Fruit fly (Drosophila melanogaster) whole organism, pupa: Measurements from ENCODE around the gene CG32486.

Experiments
- CG12605 ChIP-seq: fragments of 200-800 bp; sonication (Bioruptor generic); IDR thresholded peaks from 2 replicates; pipeline ENCODE4 v1.3.6; 2022; ENCODE audit warnings: missing biosample characterization, missing genetic modification characterization
- CG15710 ChIP-seq: fragments of 200-800 bp; sonication (Bioruptor generic); optimal IDR thresholded peaks from 2 replicates; lab custom pipeline; 2018; ENCODE audit warnings: missing biosample characterization, mild to moderate bottlenecking, missing genetic modification characterization, moderate library complexity
- CG17806 ChIP-seq: fragments of 200-800 bp; sonication (Bioruptor generic); optimal IDR thresholded peaks from 2 replicates; lab custom pipeline; 2018; ENCODE audit warnings: missing biosample characterization, mild to moderate bottlenecking, missing genetic modification characterization, moderate library complexity
- D1 ChIP-seq: fragments of 200-800 bp; sonication (Bioruptor generic); optimal IDR thresholded peaks from 2 replicates; lab custom pipeline; 2018; ENCODE audit warnings: missing biosample characterization, mild to moderate bottlenecking, missing genetic modification characterization, moderate library complexity
- EcR ChIP-seq: fragments of 200-800 bp; sonication (Bioruptor generic); optimal IDR thresholded peaks from 3 replicates; lab custom pipeline; 2019; ENCODE audit warnings: missing biosample characterization, missing genetic modification characterization, mild to moderate bottlenecking, moderate library complexity, missing genetic modification reagents
- Ets98B ChIP-seq: fragments of 200-800 bp; sonication (Bioruptor generic); IDR thresholded peaks from 2 replicates; pipeline ENCODE4 v1.3.6; 2022; ENCODE audit warnings: missing biosample characterization, missing genetic modification characterization
- Pif1A ChIP-seq: fragments of 200-800 bp; sonication (Bioruptor generic); optimal IDR thresholded peaks from 3 replicates; lab custom pipeline; 2016; ENCODE audit warnings: missing biosample characterization, missing genetic modification characterization
- Pif1B ChIP-seq: fragments of 200-800 bp; sonication (Bioruptor generic); optimal IDR thresholded peaks from 3 replicates; lab custom pipeline; 2016; ENCODE audit warnings: missing biosample characterization, missing genetic modification characterization
- fd96Ca ChIP-seq: fragments of 200-800 bp; sonication (Bioruptor generic); IDR thresholded peaks from 3 replicates; pipeline ENCODE4 v1.3.6; 2022; ENCODE audit warnings: missing biosample characterization, missing genetic modification characterization
- gl ChIP-seq: fragments of 200-800 bp; sonication (Bioruptor generic); optimal IDR thresholded peaks from 2 replicates; lab custom pipeline; 2018; ENCODE audit warnings: missing biosample characterization, mild to moderate bottlenecking, missing genetic modification characterization

DNA sequence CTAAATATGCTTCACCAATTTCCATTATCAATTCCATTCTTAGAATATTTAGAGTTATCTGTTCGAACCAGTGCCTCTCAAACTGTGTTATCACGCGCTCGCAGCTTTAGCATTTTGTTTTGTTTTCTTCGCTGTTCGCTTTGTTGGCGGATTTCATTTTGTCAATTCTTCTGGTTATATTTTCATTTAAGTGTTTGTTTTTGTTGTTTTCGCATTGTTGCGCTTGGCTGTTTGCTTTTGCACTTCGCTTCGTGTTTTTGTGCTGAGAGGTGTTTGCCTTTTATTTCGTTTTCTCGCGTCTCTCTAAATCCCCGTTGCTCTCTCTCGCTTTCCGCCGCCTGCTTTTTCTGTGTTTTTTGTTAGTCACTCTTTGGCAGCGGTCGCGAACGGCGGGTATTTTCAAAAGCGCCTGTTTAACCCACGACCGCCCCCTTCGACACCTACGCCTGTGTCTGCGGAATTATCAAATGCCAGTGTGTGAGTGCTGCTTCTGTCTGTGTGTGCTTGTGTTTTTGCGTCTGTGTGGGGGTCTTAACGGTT, 7.0 kb upstream of the CG32486 start:
- TF ChIP-seq Pif1A (GFP tag; lab: Kevin White, UChicago): peak; percentile 58
- TF ChIP-seq D1: peak; percentile 4
- TF ChIP-seq fd96Ca (GFP tag; lab: Robert Waterston, UW): peak; percentile 74
- peak; percentile 78 for TF ChIP-seq Ets98B
- TF ChIP-seq CG17806 (tag; lab: Kevin White, UChicago): peak; percentile 23
- peak; percentile 50 for TF ChIP-seq gl
- peak; percentile 57 for TF ChIP-seq EcR (GFP tag; lab: Kevin White, UChicago)
- TF ChIP-seq Pif1B (GFP tag; lab: Kevin White, UChicago): peak; percentile 42
- peak; percentile 92 for TF ChIP-seq CG12605 (GFP tag; lab: Robert Waterston, UW)
- peak; percentile 65 for TF ChIP-seq CG15710 (tag; lab: Kevin White, UChicago)
